Fruit fly (Drosophila melanogaster): ENCODE data around the gene CG4553.

dm6 chr3R:25445546-25446400, 30.9 kb downstream of the CG4553 start:
- TF ChIP-seq CG7045 (GFP tag; optimal IDR thresholded peaks at IDR 0.05) (no peak), Hr96 (GFP tag; optimal IDR thresholded peaks at IDR 0.05) (no peak), pad (GFP tag; optimal IDR thresholded peaks at IDR 0.05) (no peak), CG1620 (GFP tag; optimal IDR thresholded peaks at IDR 0.05) (no peak)
